Worm (Caenorhabditis elegans): ENCODE measurements around the gene lpr-3.

- TF ChIP-seq K12H6.12 (tag; optimal IDR thresholded peaks at IDR 0.05) (no peak), nhr-90 (tag; optimal IDR thresholded peaks at IDR 0.05) (no peak)
Observed at ce11 chrX:11033952-11034287, 23.3 kb upstream of the lpr-3 start.
